Fruit fly (Drosophila melanogaster) S2 (cell line): ENCODE data around the gene TotM.

Experiments
- CG8478 ChIP-seq: fragments of >200 bp; optimal IDR thresholded peaks from 2 replicates; lab custom pipeline; 2018
- CTCF ChIP-seq, 2 experiments: fragments of >200 bp; optimal IDR thresholded peaks; 2 replicates each; lab custom pipeline; 2018

- TF ChIP-seq CG8478 (no peak), CTCF (optimal IDR thresholded peaks at IDR 0.05; lab: Kevin White, UChicago) (no peak)
These were observed 4.5 kb upstream of the TotM start for dm6 chr2L:5324958-5325850.
